Worm (Caenorhabditis elegans) whole organism, young adult: Measurements from ENCODE around the gene gos-28.

Experiments
- bed-2 ChIP-seq: fragments of 200-800 bp; sonication (Bioruptor generic); IDR thresholded peaks from 2 replicates; pipeline ENCODE4 v1.3.6; 2022; ENCODE audit warnings: missing genetic modification reagents, missing genetic modification characterization, missing compliant biosample characterization
- ceh-40 ChIP-seq: fragments of 200-800 bp; sonication (Bioruptor generic); IDR thresholded peaks from 2 replicates; pipeline ENCODE4 v1.3.6; 2022; ENCODE audit warnings: missing genetic modification characterization, missing compliant biosample characterization
- hmg-20 ChIP-seq: fragments of 200-800 bp; sonication (Bioruptor generic); IDR thresholded peaks from 2 replicates; pipeline ENCODE4 v1.3.6; 2022; ENCODE audit warnings: missing genetic modification reagents, missing genetic modification characterization, missing compliant biosample characterization
- mcd-1 ChIP-seq: fragments of 200-800 bp; sonication (Bioruptor generic); IDR thresholded peaks from 2 replicates; pipeline ENCODE4 v1.3.6; 2022; ENCODE audit warnings: missing genetic modification reagents, missing genetic modification characterization, missing compliant biosample characterization
- mel-28 ChIP-seq: sonication (generic microtip); optimal IDR thresholded peaks from 2 replicates; lab custom pipeline; 2016; ENCODE audit warnings: borderline replicate concordance, mild to moderate bottlenecking, missing genetic modification characterization, missing compliant biosample characterization
- nfya-1 ChIP-seq: sonication (generic microtip); optimal IDR thresholded peaks from 2 replicates; lab custom pipeline; 2017; ENCODE audit warnings: antibody characterized with exemption, missing compliant biosample characterization, missing genetic modification characterization, borderline replicate concordance; ENCODE audit not compliant: insufficient read depth
- nhr-120 ChIP-seq: fragments of 200-800 bp; sonication (Bioruptor generic); IDR thresholded peaks from 2 replicates; pipeline ENCODE4 v1.3.6; 2022; ENCODE audit warnings: missing genetic modification characterization, missing compliant biosample characterization
- unc-62 ChIP-seq: fragments of 150-350 bp; optimal IDR thresholded peaks from 2 replicates; lab custom pipeline; 2014; ENCODE audit warnings: missing biosample characterization, missing genetic modification reagents, missing genetic modification characterization
- xnd-1 ChIP-seq: sonication (generic microtip); optimal IDR thresholded peaks from 2 replicates; lab custom pipeline; 2016; ENCODE audit warnings: missing genotype, missing genetic modification reagents, missing genetic modification characterization, missing compliant biosample characterization
- ztf-18 ChIP-seq: sonication (generic microtip); optimal IDR thresholded peaks from 2 replicates; lab custom pipeline; 2016; ENCODE audit warnings: missing genotype, mild to moderate bottlenecking, missing genetic modification characterization, missing compliant biosample characterization

ce11 chrIII:7305649-7305977 lies 43.4 kb downstream of the gos-28 start:
- TF ChIP-seq nfya-1 (tag; lab: Kevin White, UChicago) = no peak
- TF ChIP-seq unc-62 (GFP tag; lab: Kevin White, UChicago) = no peak
- no peak for TF ChIP-seq ztf-18 (tag; lab: Kevin White, UChicago)
- TF ChIP-seq nhr-120 (GFP tag; lab: Robert Waterston, UW) = no peak
- no peak for TF ChIP-seq mcd-1 (GFP tag; lab: Robert Waterston, UW)
- no peak for TF ChIP-seq bed-2 (GFP tag; lab: Robert Waterston, UW)
- TF ChIP-seq hmg-20 (GFP tag; lab: Robert Waterston, UW) = no peak
- TF ChIP-seq ceh-40 (GFP tag; lab: Robert Waterston, UW) = no peak
- no peak for TF ChIP-seq mel-28 (tag; lab: Kevin White, UChicago)
- no peak for TF ChIP-seq xnd-1 (tag; lab: Kevin White, UChicago)
